Fruit fly (Drosophila melanogaster) whole organism, adult: ENCODE data around the gene CG45066.

Source experiments
- CG11617 ChIP-seq: fragments of 200-800 bp; sonication (Bioruptor generic); optimal IDR thresholded peaks from 2 replicates; lab custom pipeline; 2017; ENCODE audit warnings: mild to moderate bottlenecking, missing biosample characterization, missing genetic modification reagents, missing genetic modification characterization
- CG12768 ChIP-seq: fragments of 200-800 bp; sonication (Bioruptor generic); optimal IDR thresholded peaks from 2 replicates; lab custom pipeline; 2017; ENCODE audit warnings: missing biosample characterization, missing genetic modification characterization, mild to moderate bottlenecking, moderate library complexity, missing genetic modification reagents
- CG1620 ChIP-seq: fragments of 200-800 bp; sonication (Bioruptor generic); optimal IDR thresholded peaks from 2 replicates; lab custom pipeline; 2016; ENCODE audit warnings: missing biosample characterization, missing genetic modification characterization
- CG5204 ChIP-seq: fragments of 200-800 bp; sonication (Bioruptor generic); optimal IDR thresholded peaks from 2 replicates; lab custom pipeline; 2016; ENCODE audit warnings: missing biosample characterization, missing genetic modification characterization
- CG7101 ChIP-seq: fragments of 200-800 bp; sonication (Bioruptor generic); optimal IDR thresholded peaks from 2 replicates; lab custom pipeline; 2018; ENCODE audit warnings: missing biosample characterization, mild to moderate bottlenecking, missing genetic modification characterization, moderate library complexity
- Clk ChIP-seq: fragments of 200-800 bp; sonication (Bioruptor generic); optimal IDR thresholded peaks from 2 replicates; lab custom pipeline; 2017; ENCODE audit warnings: missing biosample characterization, missing genetic modification characterization
- Crg-1 ChIP-seq: fragments of 200-800 bp; sonication (Bioruptor generic); optimal IDR thresholded peaks from 2 replicates; lab custom pipeline; 2016; ENCODE audit warnings: missing biosample characterization, missing genetic modification characterization
- Hr96 ChIP-seq: fragments of 200-800 bp; sonication (Bioruptor generic); optimal IDR thresholded peaks from 2 replicates; lab custom pipeline; 2016; ENCODE audit warnings: missing biosample characterization, missing genetic modification characterization
- bab1 ChIP-seq: fragments of 200-800 bp; sonication (Bioruptor generic); optimal IDR thresholded peaks from 3 replicates; lab custom pipeline; 2019; ENCODE audit warnings: missing biosample characterization, mild to moderate bottlenecking, missing genetic modification characterization, moderate library complexity
- cic ChIP-seq: fragments of 200-800 bp; sonication (Bioruptor generic); optimal IDR thresholded peaks from 2 replicates; lab custom pipeline; 2017; ENCODE audit warnings: missing biosample characterization, mild to moderate bottlenecking, missing genetic modification characterization, moderate library complexity
- kay ChIP-seq: fragments of 200-800 bp; sonication (Bioruptor generic); peaks from one replicate; lab custom pipeline; 2016; ENCODE audit warnings: missing biosample characterization, missing genetic modification characterization, borderline replicate concordance
- ovo ChIP-seq: fragments of 200-800 bp; sonication (Bioruptor generic); optimal IDR thresholded peaks from 2 replicates; lab custom pipeline; 2016; ENCODE audit warnings: missing biosample characterization, missing genetic modification characterization
- tj ChIP-seq: fragments of 200-800 bp; sonication (Bioruptor generic); optimal IDR thresholded peaks from 3 replicates; lab custom pipeline; 2017; ENCODE audit warnings: missing biosample characterization, mild to moderate bottlenecking, missing genetic modification characterization, moderate library complexity
- toe ChIP-seq: fragments of 200-800 bp; sonication (Bioruptor generic); optimal IDR thresholded peaks from 2 replicates; lab custom pipeline; 2016; ENCODE audit warnings: missing biosample characterization, missing genetic modification characterization

DNA sequence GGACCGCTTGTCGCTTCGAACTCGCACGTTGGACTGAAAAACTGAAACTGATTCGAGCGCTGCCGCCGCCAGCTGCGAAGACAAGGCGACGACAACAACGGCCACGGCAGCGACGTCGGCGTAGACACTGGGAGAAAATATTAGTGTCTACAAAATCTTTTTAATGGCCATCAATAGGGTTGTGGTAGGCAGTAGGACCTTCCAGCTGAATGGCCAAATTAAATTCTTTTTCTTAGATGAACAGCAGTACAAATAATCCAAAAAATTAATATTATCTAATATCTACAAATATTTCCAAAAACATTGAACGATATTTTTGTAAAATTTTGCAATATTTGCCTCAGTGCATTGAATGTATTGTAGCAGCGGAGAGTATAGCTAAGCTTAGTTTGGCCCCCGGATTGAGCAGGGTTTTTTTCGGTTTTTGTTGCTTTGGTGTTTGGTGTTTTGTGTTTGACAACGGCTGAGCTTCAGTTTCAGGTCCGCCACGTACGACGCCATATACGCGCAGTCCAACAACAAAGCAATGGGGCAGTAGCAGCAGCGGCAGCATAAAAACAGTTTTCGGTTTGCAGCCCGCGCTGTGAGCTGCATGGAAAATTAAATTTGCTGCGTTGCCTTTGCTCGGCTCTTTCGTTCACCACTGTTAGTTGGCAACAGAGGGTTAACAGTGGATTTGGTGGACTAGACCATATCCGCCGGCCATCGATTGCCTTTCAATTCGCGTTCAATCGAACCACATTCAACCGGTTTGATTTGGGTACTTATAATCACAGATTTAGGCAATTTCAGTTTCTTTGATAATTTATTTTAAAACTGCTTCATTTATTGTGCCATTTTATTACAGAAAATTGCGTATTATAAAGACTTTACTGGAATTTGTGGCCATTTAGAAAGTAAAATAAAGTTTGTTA is 3.9 kb downstream of the CG45066 start, which contains the start of gene Cht7:
- no peak for TF ChIP-seq ovo
- TF ChIP-seq Clk (GFP tag; lab: Kevin White, UChicago), result no peak
- TF ChIP-seq Hr96 (GFP tag; lab: Kevin White, UChicago), result no peak
- no peak for TF ChIP-seq CG1620 (GFP tag; lab: Kevin White, UChicago)
- TF ChIP-seq tj, result no peak
- TF ChIP-seq CG7101 (tag; lab: Kevin White, UChicago), result no peak
- no peak for TF ChIP-seq CG11617 (GFP tag; lab: Kevin White, UChicago)
- no peak for TF ChIP-seq Crg-1 (GFP tag; lab: Kevin White, UChicago)
- TF ChIP-seq toe (GFP tag; lab: Kevin White, UChicago), result no peak
- TF ChIP-seq bab1 (GFP tag; lab: Kevin White, UChicago), result no peak
- TF ChIP-seq cic, result no peak
- no peak for TF ChIP-seq kay (GFP tag; lab: Kevin White, UChicago)
- peak; percentile 43 for TF ChIP-seq CG5204 (GFP tag; lab: Kevin White, UChicago)
- no peak for TF ChIP-seq CG12768
